Fruit fly (Drosophila melanogaster): ENCODE measurements around the gene CG13078.
A peak's percentile ranks its signal among the peaks of the same experiment; 100 is the strongest.

The CG13078 gene

dm6 chr2L:19572496-19573317 lies 9.0 kb downstream of the CG13078 start:
- peak; percentile 83 for TF ChIP-seq gl (tag; optimal IDR thresholded peaks at IDR 0.05)
- TF ChIP-seq Pif1B (GFP tag; optimal IDR thresholded peaks at IDR 0.05): peak; percentile 92
- TF ChIP-seq CG32121 (GFP tag; IDR thresholded peaks at IDR 0.05): peak; percentile 78
- TF ChIP-seq rn (GFP tag; IDR thresholded peaks at IDR 0.05): peak; percentile 28; the same call in 1 of the 2 replicates
- peak; percentile 89 for TF ChIP-seq D1 (tag; optimal IDR thresholded peaks at IDR 0.05)
- peak; percentile 96 for TF ChIP-seq CG14655 (GFP tag; optimal IDR thresholded peaks at IDR 0.05)
- peak; percentile 96 for TF ChIP-seq EcR (GFP tag; optimal IDR thresholded peaks at IDR 0.05)
- peak; percentile 83 for TF ChIP-seq CG13204 (GFP tag; optimal IDR thresholded peaks at IDR 0.05)
- peak; percentile 95 for TF ChIP-seq CG8159 (tag; optimal IDR thresholded peaks at IDR 0.05)
- peak; percentile 93 for TF ChIP-seq CG17806 (tag; optimal IDR thresholded peaks at IDR 0.05)
- peak; percentile 71 for TF ChIP-seq Ets98B (GFP tag; IDR thresholded peaks at IDR 0.05)
- TF ChIP-seq Snoo (tag; optimal IDR thresholded peaks at IDR 0.05): peak; percentile 91
- no peak; the same call in none of the 2 replicates for TF ChIP-seq CG10348 (GFP tag; IDR thresholded peaks at IDR 0.05)
- TF ChIP-seq CG34367 (tag; optimal IDR thresholded peaks at IDR 0.05): peak; percentile 89
- TF ChIP-seq CG12605 (GFP tag; IDR thresholded peaks at IDR 0.05): peak; percentile 50; the same call in 1 of the 2 replicates
- TF ChIP-seq CG15710 (tag; optimal IDR thresholded peaks at IDR 0.05): peak; percentile 92
- peak; percentile 93 for TF ChIP-seq CG9948 (tag; optimal IDR thresholded peaks at IDR 0.05)
- peak; percentile 95 for TF ChIP-seq Pif1A (GFP tag; optimal IDR thresholded peaks at IDR 0.05)
- peak; percentile 60; the same call in 2 of the 3 replicates for TF ChIP-seq CG4496 (GFP tag; IDR thresholded peaks at IDR 0.05)
- peak; percentile 96 for TF ChIP-seq CG8301 (tag; optimal IDR thresholded peaks at IDR 0.05)
- peak; percentile 59; the same call in 1 of the 3 replicates for TF ChIP-seq fd96Ca (GFP tag; IDR thresholded peaks at IDR 0.05)

DNA sequence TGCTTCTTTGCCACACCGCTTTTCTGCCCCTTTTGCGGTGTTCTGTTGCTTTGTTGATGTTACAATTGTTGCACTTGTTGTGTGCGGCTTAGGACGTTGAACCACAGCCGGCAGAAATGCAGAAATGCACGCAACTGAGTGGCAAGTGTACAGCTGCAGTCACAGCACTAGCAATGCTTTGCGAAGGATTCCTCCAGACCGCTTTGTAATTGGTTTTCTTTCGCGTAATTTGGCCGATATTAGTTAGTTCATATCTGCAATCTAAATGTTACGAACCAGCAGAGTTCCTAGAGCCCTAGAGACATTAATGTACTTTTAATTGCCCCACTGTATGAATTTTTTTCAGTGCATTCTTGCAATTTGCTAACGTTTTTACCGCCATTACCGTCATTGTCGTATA lies 10.6 kb downstream of the CG13078 start:
- TF ChIP-seq CG17806 (tag; optimal IDR thresholded peaks at IDR 0.05) (peak; percentile 60), Ets98B (GFP tag; IDR thresholded peaks at IDR 0.05) (no peak), Pif1A (GFP tag; optimal IDR thresholded peaks at IDR 0.05) (peak; percentile 58), CG14655 (GFP tag; optimal IDR thresholded peaks at IDR 0.05) (peak; percentile 82), CG15710 (tag; optimal IDR thresholded peaks at IDR 0.05) (no peak), fd96Ca (GFP tag; IDR thresholded peaks at IDR 0.05) (peak; percentile 77), CG8159 (tag; optimal IDR thresholded peaks at IDR 0.05) (peak; percentile 42), CG4496 (GFP tag; IDR thresholded peaks at IDR 0.05) (peak; percentile 77), gl (tag; optimal IDR thresholded peaks at IDR 0.05) (peak; percentile 6), Snoo (tag; optimal IDR thresholded peaks at IDR 0.05) (peak; percentile 4), CG9948 (tag; optimal IDR thresholded peaks at IDR 0.05) (peak; percentile 42), CG34367 (tag; optimal IDR thresholded peaks at IDR 0.05) (peak; percentile 37), CG8301 (tag; optimal IDR thresholded peaks at IDR 0.05) (peak; percentile 75), CG13204 (GFP tag; optimal IDR thresholded peaks at IDR 0.05) (no peak), rn (GFP tag; IDR thresholded peaks at IDR 0.05) (0 out of 2 replicates have a peak, but pooled peaks have one; percentile 29), CG10348 (GFP tag; IDR thresholded peaks at IDR 0.05) (no peak), Pif1B (GFP tag; optimal IDR thresholded peaks at IDR 0.05) (peak; percentile 39), CG32121 (GFP tag; IDR thresholded peaks at IDR 0.05) (0 out of 2 replicates have a peak, but pooled peaks have one; percentile 16), D1 (tag; optimal IDR thresholded peaks at IDR 0.05) (no peak), EcR (GFP tag; optimal IDR thresholded peaks at IDR 0.05) (peak; percentile 93), CG12605 (GFP tag; IDR thresholded peaks at IDR 0.05) (no peak)

- TF ChIP-seq fd96Ca (GFP tag; IDR thresholded peaks at IDR 0.05) (peak; percentile 40; the same call in 1 of the 3 replicates), CG8301 (tag; optimal IDR thresholded peaks at IDR 0.05) (no peak), EcR (GFP tag; optimal IDR thresholded peaks at IDR 0.05) (peak; percentile 88), CG8159 (tag; optimal IDR thresholded peaks at IDR 0.05) (no peak), Ets98B (GFP tag; IDR thresholded peaks at IDR 0.05) (no peak), CG32121 (GFP tag; IDR thresholded peaks at IDR 0.05) (no peak), CG14655 (GFP tag; optimal IDR thresholded peaks at IDR 0.05) (no peak), D1 (tag; optimal IDR thresholded peaks at IDR 0.05) (no peak), CG10348 (GFP tag; IDR thresholded peaks at IDR 0.05) (no peak)
Observed at dm6 chr2L:19574959-19575625, 11.4 kb downstream of the CG13078 start.

DNA sequence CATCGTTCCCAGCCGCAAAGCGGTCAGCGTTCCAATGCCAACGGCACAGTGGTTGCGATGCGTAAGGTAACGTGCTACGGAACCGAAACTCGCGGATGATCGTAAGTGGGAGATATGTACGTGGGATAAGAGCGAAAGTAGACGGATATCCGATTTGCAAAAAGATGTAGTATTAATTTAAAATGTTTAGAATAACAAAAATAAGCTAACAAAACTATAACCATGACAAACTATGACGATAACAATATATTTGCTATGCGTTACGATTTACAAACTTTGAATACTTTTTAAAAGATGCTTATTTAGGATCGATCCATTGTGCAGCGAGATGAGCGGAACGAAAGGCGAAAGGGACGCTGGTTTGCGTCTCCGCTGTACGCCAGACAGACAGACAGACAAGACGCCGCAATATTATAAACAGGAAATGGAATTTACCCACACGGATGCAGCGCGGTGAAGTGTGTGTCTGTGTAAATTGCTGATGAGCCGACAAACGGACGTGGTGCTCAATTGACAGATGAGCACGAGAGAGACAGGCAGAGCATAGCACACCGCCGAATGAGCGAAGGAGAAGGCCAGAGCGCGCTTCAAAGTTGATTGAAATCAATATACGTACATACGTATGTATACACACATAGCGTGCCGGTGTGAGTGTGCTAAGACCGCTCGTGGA lies 12.0 kb downstream of the CG13078 start:
- TF ChIP-seq CG15710 (tag; optimal IDR thresholded peaks at IDR 0.05) (peak; percentile 95), gl (tag; optimal IDR thresholded peaks at IDR 0.05) (peak; percentile 86), Ets98B (GFP tag; IDR thresholded peaks at IDR 0.05) (peak; percentile 88), D1 (tag; optimal IDR thresholded peaks at IDR 0.05) (peak; percentile 94), rn (GFP tag; IDR thresholded peaks at IDR 0.05) (peak; percentile 83), fd96Ca (GFP tag; IDR thresholded peaks at IDR 0.05) (peak; percentile 95), CG17806 (tag; optimal IDR thresholded peaks at IDR 0.05) (peak; percentile 95), CG10348 (GFP tag; IDR thresholded peaks at IDR 0.05) (peak; percentile 85), CG12605 (GFP tag; IDR thresholded peaks at IDR 0.05) (peak; percentile 82), Pif1B (GFP tag; optimal IDR thresholded peaks at IDR 0.05) (peak; percentile 93), CG14655 (GFP tag; optimal IDR thresholded peaks at IDR 0.05) (peak; percentile 99), CG9948 (tag; optimal IDR thresholded peaks at IDR 0.05) (peak; percentile 98), CG8301 (tag; optimal IDR thresholded peaks at IDR 0.05) (peak; percentile 98), CG32121 (GFP tag; IDR thresholded peaks at IDR 0.05) (peak; percentile 91), CG4496 (GFP tag; IDR thresholded peaks at IDR 0.05) (peak; percentile 92), CG13204 (GFP tag; optimal IDR thresholded peaks at IDR 0.05) (peak; percentile 91), CG34367 (tag; optimal IDR thresholded peaks at IDR 0.05) (peak; percentile 96), CG8159 (tag; optimal IDR thresholded peaks at IDR 0.05) (peak; percentile 97), Pif1A (GFP tag; optimal IDR thresholded peaks at IDR 0.05) (peak; percentile 96), EcR (GFP tag; optimal IDR thresholded peaks at IDR 0.05) (peak; percentile 43), Snoo (tag; optimal IDR thresholded peaks at IDR 0.05) (peak; percentile 93)
